Worm (Caenorhabditis elegans): Measurements from ENCODE around the gene sdz-8.
"Not testable (repeated sequence)": the region's sequence is repeated elsewhere in the genome, so short reads cannot be mapped to it uniquely, and the experiment has no call there.

Gene sdz-8

DNA sequence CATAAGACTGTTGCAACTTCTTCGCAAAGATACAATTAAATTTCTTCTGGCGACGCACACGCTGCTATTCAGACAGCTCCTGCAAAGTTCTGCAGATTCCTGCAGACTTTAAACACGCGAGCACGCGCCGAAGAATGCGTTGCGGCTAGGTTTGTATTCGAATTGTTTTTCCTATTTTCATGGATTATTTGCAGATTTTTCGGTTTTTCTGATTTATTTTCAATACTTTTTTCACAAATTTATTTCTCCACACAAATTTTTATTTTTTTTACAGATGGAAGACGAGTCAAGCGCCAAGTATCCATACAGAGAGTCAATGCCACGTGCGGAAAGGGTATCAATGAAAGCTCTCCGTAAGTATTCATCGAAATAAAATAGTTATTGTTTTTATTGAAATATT lies 40.4 kb downstream of the sdz-8 start, which contains the start of gene T11F9.7:
Gene T11F9.7 (plus strand): TSS at position 301 of the 400 bp plus-strand sequence.
- TF ChIP-seq tbx-8 (GFP tag; optimal IDR thresholded peaks at IDR 0.05); elt-3 (tag; optimal IDR thresholded peaks at IDR 0.05); lin-13 (tag; optimal IDR thresholded peaks at IDR 0.05): not testable (repeated sequence)

DNA sequence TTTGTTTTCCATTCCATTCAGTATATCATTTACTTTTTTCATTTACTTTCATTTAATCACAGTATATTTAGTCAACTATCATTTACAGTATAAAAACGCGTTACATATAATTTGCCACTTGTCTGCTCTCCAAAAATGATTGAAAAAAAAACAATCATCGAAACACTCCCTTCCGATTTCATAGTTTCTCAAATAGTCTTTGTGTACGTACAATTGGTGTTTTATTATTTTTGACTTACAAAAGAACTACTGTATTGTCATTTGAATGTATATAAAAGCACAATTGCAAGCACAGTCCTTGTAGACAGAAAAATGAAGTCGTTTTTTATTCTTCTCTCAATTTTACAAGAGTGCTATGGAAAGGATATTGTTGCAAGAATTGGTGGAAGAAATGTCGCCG lies 41.6 kb downstream of the sdz-8 start, which contains the start of gene nas-22:
Gene nas-22 (plus strand): TSS at position 301 of the 400 bp plus-strand sequence.
- TF ChIP-seq lin-32 (GFP tag; optimal IDR thresholded peaks at IDR 0.05): no peak
- TF ChIP-seq flh-1 (GFP tag; optimal IDR thresholded peaks at IDR 0.05): no peak

- no peak for TF ChIP-seq unc-39 (tag; optimal IDR thresholded peaks at IDR 0.05)
- TF ChIP-seq bed-3 (GFP tag; optimal IDR thresholded peaks at IDR 0.05): no peak
- no peak for TF ChIP-seq sptf-1 (tag; optimal IDR thresholded peaks at IDR 0.05)
- TF ChIP-seq ceh-39 (tag; optimal IDR thresholded peaks at IDR 0.05): no peak
- TF ChIP-seq ceh-83 (GFP tag; optimal IDR thresholded peaks at IDR 0.05): no peak
- no peak for TF ChIP-seq hlh-1 (tag; optimal IDR thresholded peaks at IDR 0.05)
- no peak for TF ChIP-seq elt-1 (tag; optimal IDR thresholded peaks at IDR 0.05; ENCODE audit: borderline replicate concordance, insufficient read depth)
- no peak for TF ChIP-seq lsy-2 (tag; optimal IDR thresholded peaks at IDR 0.05)
- no peak for TF ChIP-seq mep-1 (tag; optimal IDR thresholded peaks at IDR 0.05)
- no peak for TF ChIP-seq M03D4.4 (tag; optimal IDR thresholded peaks at IDR 0.05)
- TF ChIP-seq zip-8 (tag; optimal IDR thresholded peaks at IDR 0.05): no peak
- no peak for TF ChIP-seq mls-2 (tag; optimal IDR thresholded peaks at IDR 0.05)
- TF ChIP-seq nhr-237 (tag; optimal IDR thresholded peaks at IDR 0.05): no peak
- no peak for TF ChIP-seq flh-1 (GFP tag; optimal IDR thresholded peaks at IDR 0.05)
- no peak for TF ChIP-seq tbx-8 (GFP tag; optimal IDR thresholded peaks at IDR 0.05)
- TF ChIP-seq cnd-1 (tag; optimal IDR thresholded peaks at IDR 0.05): no peak
- TF ChIP-seq ztf-11 (tag; optimal IDR thresholded peaks at IDR 0.05): no peak
Observed at ce11 chrV:11472209-11472608, 43.8 kb downstream of the sdz-8 start, which contains the start of the genes nas-20 and nas-21. nas-20 (minus strand) TSS chrV:11472309. nas-21 (plus strand) TSS chrV:11472564.

ce11 chrV:11470210-11470713 lies 45.7 kb downstream of the sdz-8 start, which contains the start of gene aat-6:
aat-6 (minus strand) TSS chrV:11470663.
- TF ChIP-seq tbx-8 (GFP tag; optimal IDR thresholded peaks at IDR 0.05) (no peak), nhr-237 (tag; optimal IDR thresholded peaks at IDR 0.05) (no peak), flh-1 (GFP tag; optimal IDR thresholded peaks at IDR 0.05) (no peak), nhr-12 (tag; optimal IDR thresholded peaks at IDR 0.05) (no peak)
